Worm (Caenorhabditis elegans) whole organism, midembryonic: ENCODE measurements around the gene C32D5.14.

Experiments used
- flt-1 ChIP-seq: fragments of 200-800 bp; sonication (Bioruptor generic); IDR thresholded peaks from 2 replicates; pipeline ENCODE4 v1.3.6; 2022; ENCODE audit warnings: missing genetic modification characterization, missing compliant biosample characterization
- klf-2 ChIP-seq: fragments of 200-800 bp; sonication (Bioruptor generic); conservative IDR thresholded peaks from 2 replicates; pipeline ENCODE4 v1.3.6; 2022; ENCODE audit warnings: missing genetic modification reagents, missing genetic modification characterization, missing compliant biosample characterization
- tab-1 ChIP-seq: fragments of 200-800 bp; sonication (Bioruptor generic); IDR thresholded peaks from 2 replicates; pipeline ENCODE4 v1.3.6; 2022; ENCODE audit warnings: missing genetic modification characterization, missing compliant biosample characterization
- ztf-23 ChIP-seq: fragments of 200-800 bp; sonication (Bioruptor generic); IDR thresholded peaks from 2 replicates; pipeline ENCODE4 v1.3.6; 2022; ENCODE audit warnings: missing genetic modification reagents, missing genetic modification characterization, missing compliant biosample characterization
- ztf-29 ChIP-seq: fragments of 200-800 bp; sonication (Bioruptor generic); IDR thresholded peaks from 2 replicates; pipeline ENCODE4 v1.3.6; 2022; ENCODE audit warnings: missing genetic modification reagents, missing genetic modification characterization, missing compliant biosample characterization

ce11 chrII:6346551-6347079, 11.3 kb downstream of the C32D5.14 start:
- TF ChIP-seq klf-2 (no peak), tab-1 (no peak), ztf-29 (GFP tag; lab: Robert Waterston, UW) (no peak), ztf-23 (GFP tag; lab: Robert Waterston, UW) (no peak), flt-1 (GFP tag; lab: Robert Waterston, UW) (no peak)
